Fruit fly (Drosophila melanogaster): Measurements from ENCODE around the gene CG14408.

DNA sequence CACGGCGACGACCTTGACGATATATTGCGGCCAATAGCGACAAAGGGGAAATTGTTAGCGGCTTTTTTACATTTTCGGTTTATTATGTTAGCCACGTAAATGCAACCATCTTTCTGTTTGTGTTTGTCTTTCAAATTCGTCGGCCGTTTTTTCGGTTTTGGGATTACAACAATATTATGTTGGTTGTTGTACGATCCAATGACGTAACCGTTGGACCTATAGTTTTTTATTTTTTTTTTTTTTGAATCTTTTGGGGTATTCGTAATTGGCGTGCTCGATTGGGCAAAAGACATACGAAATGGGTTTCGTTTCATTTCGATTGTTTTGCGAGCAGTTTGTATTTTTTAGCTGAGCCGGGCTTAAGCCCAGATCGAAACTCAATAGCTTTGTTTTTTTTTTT, 35.1 kb upstream of the CG14408 start:
- no peak for TF ChIP-seq Hr83 (GFP tag; optimal IDR thresholded peaks at IDR 0.05; ENCODE audit: poor library complexity, severe bottlenecking)
- TF ChIP-seq usp (GFP tag; optimal IDR thresholded peaks at IDR 0.05) = no peak
- TF ChIP-seq Abd-B (GFP tag; optimal IDR thresholded peaks at IDR 0.05) = no peak
- no peak for TF ChIP-seq dsf (GFP tag; optimal IDR thresholded peaks at IDR 0.05; ENCODE audit: borderline replicate concordance)
- no peak for TF ChIP-seq Jra (GFP tag; optimal IDR thresholded peaks at IDR 0.05)
- TF ChIP-seq foxo (GFP tag; optimal IDR thresholded peaks at IDR 0.05) = no peak
- no peak for TF ChIP-seq Sp1 (GFP tag; optimal IDR thresholded peaks at IDR 0.05)
- TF ChIP-seq CG32264 (GFP tag; optimal IDR thresholded peaks at IDR 0.05) = no peak
- TF ChIP-seq HLH106 (tag; optimal IDR thresholded peaks at IDR 0.05) = no peak
- TF ChIP-seq Dfd (GFP tag; optimal IDR thresholded peaks at IDR 0.05) = no peak
- no peak for TF ChIP-seq Rel (GFP tag; optimal IDR thresholded peaks at IDR 0.05)
- TF ChIP-seq Rel (tag; optimal IDR thresholded peaks at IDR 0.05) = no peak
- TF ChIP-seq pan (optimal IDR thresholded peaks at IDR 0.05) = no peak
- no peak for TF ChIP-seq lola (GFP tag; optimal IDR thresholded peaks at IDR 0.05)
- no peak for TF ChIP-seq brk (GFP tag; optimal IDR thresholded peaks at IDR 0.05)

Measured in whole organism, wandering third instar larva.